Fruit fly (Drosophila melanogaster): Measurements from ENCODE around the gene CG9119.
A peak's percentile ranks its signal among the peaks of the same experiment; 100 is the strongest.

Gene CG9119

dm6 chr3L:1170611-1171010, 34.0 kb downstream of the CG9119 start:
- TF ChIP-seq abd-A (tag; optimal IDR thresholded peaks at IDR 0.05) (peak; percentile 75), croc (GFP tag; conservative IDR thresholded peaks at IDR 0.05) (no peak), CG17385 (GFP tag; optimal IDR thresholded peaks at IDR 0.05) (no peak), CG13894 (tag; optimal IDR thresholded peaks at IDR 0.05) (peak; percentile 26), zf30C (GFP tag; optimal IDR thresholded peaks at IDR 0.05) (no peak), crol (GFP tag; IDR thresholded peaks at IDR 0.05) (peak; percentile 43; the same call in 1 of the 2 replicates), CG17568 (GFP tag; optimal IDR thresholded peaks at IDR 0.05) (no peak), Deaf1 (tag; optimal IDR thresholded peaks at IDR 0.05) (peak; percentile 2), Poxn (GFP tag; IDR thresholded peaks at IDR 0.05) (no peak), da (GFP tag; optimal IDR thresholded peaks at IDR 0.05) (no peak), Bgb (GFP tag; IDR thresholded peaks at IDR 0.05; ENCODE audit: partially characterized antibody) (0 out of 2 replicates have a peak, but pooled peaks have one; percentile 19), CG31224 (GFP tag; IDR thresholded peaks at IDR 0.05) (peak; percentile 95)

dm6 chr3L:1169617-1170016, 35.0 kb downstream of the CG9119 start:
- TF ChIP-seq D19A (tag; optimal IDR thresholded peaks at IDR 0.05) (no peak), amos (GFP tag; IDR thresholded peaks at IDR 0.05; ENCODE audit: partially characterized antibody) (no peak), CG15514 (GFP tag; optimal IDR thresholded peaks at IDR 0.05) (no peak), CG4854 (GFP tag; optimal IDR thresholded peaks at IDR 0.05) (no peak), CG3281 (GFP tag; optimal IDR thresholded peaks at IDR 0.05) (peak; percentile 37), aop (GFP tag; IDR thresholded peaks at IDR 0.05) (no peak), CG12104 (GFP tag; optimal IDR thresholded peaks at IDR 0.05) (no peak), Asciz (GFP tag; optimal IDR thresholded peaks at IDR 0.05) (peak; percentile 50), CG2199 (GFP tag; IDR thresholded peaks at IDR 0.05) (no peak), CG13424 (tag; optimal IDR thresholded peaks at IDR 0.05) (no peak), Hr78 (GFP tag; optimal IDR thresholded peaks at IDR 0.05) (no peak), NC2β (GFP tag; optimal IDR thresholded peaks at IDR 0.05) (no peak), onecut (GFP tag; IDR thresholded peaks at IDR 0.05) (no peak), MTF-1 (GFP tag; optimal IDR thresholded peaks at IDR 0.05; ENCODE audit: borderline replicate concordance) (no peak), Scr (GFP tag; IDR thresholded peaks at IDR 0.05; ENCODE audit: partially characterized antibody) (no peak), Usf (GFP tag; optimal IDR thresholded peaks at IDR 0.05) (no peak), sqz (GFP tag; optimal IDR thresholded peaks at IDR 0.05) (peak; percentile 36), CG7271 (tag; optimal IDR thresholded peaks at IDR 0.05) (no peak), Doc2 (GFP tag; IDR thresholded peaks at IDR 0.05) (no peak), CG7786 (GFP tag; optimal IDR thresholded peaks at IDR 0.05) (no peak), vfl (GFP tag; optimal IDR thresholded peaks at IDR 0.05) (no peak), CG6813 (GFP tag; optimal IDR thresholded peaks at IDR 0.05) (peak; percentile 39), CG13296 (GFP tag; optimal IDR thresholded peaks at IDR 0.05) (peak; percentile 54), Mad (GFP tag; optimal IDR thresholded peaks at IDR 0.05) (no peak), Hr51 (GFP tag; optimal IDR thresholded peaks at IDR 0.05) (peak in 1 of 2 experiments; percentile 47), ci (GFP tag; IDR thresholded peaks at IDR 0.05) (0 out of 3 replicates have a peak, but pooled peaks have one; percentile 28), chn (GFP tag; optimal IDR thresholded peaks at IDR 0.05) (no peak), tio (GFP tag; optimal IDR thresholded peaks at IDR 0.05) (no peak), nerfin-1 (tag; optimal IDR thresholded peaks at IDR 0.05) (no peak), usp (GFP tag; optimal IDR thresholded peaks at IDR 0.05) (no peak), zen2 (GFP tag; IDR thresholded peaks at IDR 0.05; ENCODE audit: partially characterized antibody) (no peak), CG5180 (GFP tag; optimal IDR thresholded peaks at IDR 0.05) (peak; percentile 0), CG1233 (GFP tag; optimal IDR thresholded peaks at IDR 0.05) (peak; percentile 22), toy (GFP tag; IDR thresholded peaks at IDR 0.05) (no peak), CG31441 (GFP tag; IDR thresholded peaks at IDR 0.05) (peak; percentile 39; the same call in 1 of the 2 replicates), esg (GFP tag; conservative IDR thresholded peaks at IDR 0.05) (no peak), Trl (optimal IDR thresholded peaks at IDR 0.05) (no peak), Trl (GFP tag; optimal IDR thresholded peaks at IDR 0.05) (no peak)
